Worm (Caenorhabditis elegans) whole organism, late embryonic: ENCODE data around the gene xpo-1.

Experiments
- ama-1 ChIP-seq: fragments of 150-350 bp; optimal IDR thresholded peaks from 2 replicates; lab custom pipeline; 2014
- ceh-6 ChIP-seq: fragments of 200-800 bp; sonication (Bioruptor generic); optimal IDR thresholded peaks from 2 replicates; lab custom pipeline; 2018; ENCODE audit warnings: mild to moderate bottlenecking, missing genetic modification characterization, missing compliant biosample characterization
- hlh-13 ChIP-seq: fragments of 200-800 bp; sonication (Bioruptor generic); optimal IDR thresholded peaks from 2 replicates; lab custom pipeline; 2018; ENCODE audit warnings: mild to moderate bottlenecking, missing genetic modification characterization, missing compliant biosample characterization
- hlh-15 ChIP-seq: sonication (generic microtip); optimal IDR thresholded peaks from 2 replicates; lab custom pipeline; 2016; ENCODE audit warnings: missing genetic modification characterization, missing compliant biosample characterization
- hlh-6 ChIP-seq: sonication (generic microtip); optimal IDR thresholded peaks from 2 replicates; lab custom pipeline; 2016; ENCODE audit warnings: missing genotype, missing genetic modification characterization, missing compliant biosample characterization
- nhr-11 ChIP-seq: fragments of 150-350 bp; optimal IDR thresholded peaks from 2 replicates; lab custom pipeline; 2014; ENCODE audit warnings: missing biosample characterization, missing genetic modification characterization
- tbx-2 ChIP-seq: sonication (generic microtip); optimal IDR thresholded peaks from 2 replicates; lab custom pipeline; 2016; ENCODE audit warnings: missing genetic modification characterization, missing compliant biosample characterization
- unc-42 ChIP-seq: sonication (generic microtip); optimal IDR thresholded peaks from 2 replicates; lab custom pipeline; 2016; ENCODE audit warnings: missing genotype, missing genetic modification characterization, missing compliant biosample characterization
- unc-55 ChIP-seq: sonication (generic microtip); optimal IDR thresholded peaks from 2 replicates; lab custom pipeline; 2017; ENCODE audit warnings: missing biosample characterization, missing genetic modification reagents, missing genetic modification characterization
- unc-86 ChIP-seq: sonication (generic microtip); optimal IDR thresholded peaks from 2 replicates; lab custom pipeline; 2016; ENCODE audit warnings: missing genetic modification characterization, missing compliant biosample characterization

ce11 chrV:7824138-7824537, 19.3 kb downstream of the xpo-1 start:
- TF ChIP-seq nhr-11 (tag; lab: Kevin White, UChicago) (no peak), hlh-13 (GFP tag; lab: Kevin White, UChicago) (no peak), ama-1 (lab: Kevin White, UChicago) (no peak), tbx-2 (no peak), ceh-6 (GFP tag; lab: Kevin White, UChicago) (no peak), unc-86 (tag; lab: Kevin White, UChicago) (no peak), hlh-15 (tag; lab: Kevin White, UChicago) (no peak), hlh-6 (tag; lab: Kevin White, UChicago) (no peak), unc-42 (tag; lab: Kevin White, UChicago) (no peak), unc-55 (GFP tag; lab: Kevin White, UChicago) (peak; percentile 10)
